Fruit fly (Drosophila melanogaster) whole organism, embryonic: Measurements from ENCODE around the gene Acp36DE.

Experiments used
- ATbp ChIP-seq: fragments of 200-800 bp; sonication (Bioruptor generic); optimal IDR thresholded peaks from 2 replicates; lab custom pipeline; 2017; ENCODE audit warnings: missing biosample characterization, mild to moderate bottlenecking, missing genetic modification characterization, missing genetic modification reagents
- Antp ChIP-seq: fragments of 200-800 bp; sonication (Bioruptor generic); optimal IDR thresholded peaks from 3 replicates; lab custom pipeline; 2016; ENCODE audit warnings: missing biosample characterization, missing genetic modification characterization
- B-H1 ChIP-seq: fragments of 200-800 bp; sonication (Bioruptor generic); IDR thresholded peaks from 3 replicates; pipeline ENCODE4 v1.3.6; 2022; ENCODE audit warnings: missing biosample characterization, missing genetic modification characterization
- Bdp1 ChIP-seq: fragments of 200-800 bp; sonication (Bioruptor generic); optimal IDR thresholded peaks from 3 replicates; lab custom pipeline; 2016; ENCODE audit warnings: missing biosample characterization, missing genetic modification characterization
- Blimp-1 ChIP-seq: fragments of 200-800 bp; sonication (Bioruptor generic); optimal IDR thresholded peaks from 3 replicates; lab custom pipeline; 2018; ENCODE audit warnings: missing biosample characterization, missing genetic modification characterization, mild to moderate bottlenecking, moderate library complexity, missing genetic modification reagents
- CG1024 ChIP-seq: fragments of 200-800 bp; sonication (Bioruptor generic); IDR thresholded peaks from 2 replicates; pipeline ENCODE4 v1.3.6; 2022; ENCODE audit warnings: missing biosample characterization, missing genetic modification characterization
- CG12155 ChIP-seq: fragments of 200-800 bp; sonication (Bioruptor generic); optimal IDR thresholded peaks from 3 replicates; lab custom pipeline; 2016; ENCODE audit warnings: missing biosample characterization, missing genetic modification characterization
- CG12219 ChIP-seq: fragments of 200-800 bp; sonication (Bioruptor generic); optimal IDR thresholded peaks from 3 replicates; lab custom pipeline; 2018; ENCODE audit warnings: missing biosample characterization, mild to moderate bottlenecking, missing genetic modification characterization
- CG12769 ChIP-seq: fragments of 200-800 bp; sonication (Bioruptor generic); optimal IDR thresholded peaks from 2 replicates; lab custom pipeline; 2019; ENCODE audit warnings: missing biosample characterization, mild to moderate bottlenecking, missing genetic modification characterization, moderate library complexity
- CG14014 ChIP-seq: fragments of 200-800 bp; sonication (Bioruptor generic); IDR thresholded peaks from 2 replicates; pipeline ENCODE4 v1.3.6; 2022; ENCODE audit warnings: missing biosample characterization, missing genetic modification characterization
- CG15011 ChIP-seq: fragments of 200-800 bp; sonication (Bioruptor generic); optimal IDR thresholded peaks from 3 replicates; lab custom pipeline; 2018; ENCODE audit warnings: missing biosample characterization, mild to moderate bottlenecking, missing genetic modification characterization
- CG15601 ChIP-seq: fragments of 200-800 bp; sonication (Bioruptor generic); optimal IDR thresholded peaks from 3 replicates; lab custom pipeline; 2019; ENCODE audit warnings: missing biosample characterization, mild to moderate bottlenecking, missing genetic modification characterization, moderate library complexity
- CG17802 ChIP-seq: fragments of 200-800 bp; sonication (Bioruptor generic); optimal IDR thresholded peaks from 2 replicates; lab custom pipeline; 2018; ENCODE audit warnings: missing biosample characterization, mild to moderate bottlenecking, missing genetic modification characterization, moderate library complexity
- CG2199 ChIP-seq: fragments of 200-800 bp; sonication (Bioruptor generic); IDR thresholded peaks from 3 replicates; pipeline ENCODE4 v1.3.6; 2022; ENCODE audit warnings: missing biosample characterization, missing genetic modification characterization
- CG2202 ChIP-seq: fragments of 200-800 bp; sonication (Bioruptor generic); optimal IDR thresholded peaks from 2 replicates; lab custom pipeline; 2018; ENCODE audit warnings: missing biosample characterization, mild to moderate bottlenecking, missing genetic modification characterization
- CG34224 ChIP-seq: fragments of 200-800 bp; sonication (Bioruptor generic); IDR thresholded peaks from 3 replicates; pipeline ENCODE4 v1.3.6; 2022; ENCODE audit warnings: missing biosample characterization, missing genetic modification characterization; ENCODE audit not compliant: partially characterized antibody
- CG34376 ChIP-seq: fragments of 200-800 bp; sonication (Bioruptor generic); optimal IDR thresholded peaks from 2 replicates; lab custom pipeline; 2018; ENCODE audit warnings: missing biosample characterization, mild to moderate bottlenecking, missing genetic modification characterization
- CG34422 ChIP-seq: fragments of 200-800 bp; sonication (Bioruptor generic); IDR thresholded peaks from 3 replicates; pipeline ENCODE4 v1.3.6; 2022; ENCODE audit warnings: missing biosample characterization, missing genetic modification characterization
- CG4707 ChIP-seq: fragments of 200-800 bp; sonication (Bioruptor generic); optimal IDR thresholded peaks from 2 replicates; lab custom pipeline; 2018; ENCODE audit warnings: missing biosample characterization, mild to moderate bottlenecking, missing genetic modification characterization, moderate library complexity
- CG6689 ChIP-seq: fragments of 200-800 bp; sonication (Bioruptor generic); IDR thresholded peaks from 2 replicates; pipeline ENCODE4 v1.3.6; 2022; ENCODE audit warnings: missing biosample characterization, missing genetic modification characterization
- CG6765 ChIP-seq: fragments of 200-800 bp; sonication (Bioruptor generic); optimal IDR thresholded peaks from 3 replicates; lab custom pipeline; 2017; ENCODE audit warnings: missing biosample characterization, mild to moderate bottlenecking, missing genetic modification characterization
- CG7372 ChIP-seq: fragments of 200-800 bp; sonication (Bioruptor generic); IDR thresholded peaks from 2 replicates; pipeline ENCODE4 v1.3.6; 2022; ENCODE audit warnings: missing biosample characterization, missing genetic modification characterization
- CG7839 ChIP-seq: fragments of 200-800 bp; sonication (Bioruptor generic); optimal IDR thresholded peaks from 3 replicates; lab custom pipeline; 2018; ENCODE audit warnings: missing biosample characterization, mild to moderate bottlenecking, missing genetic modification characterization, moderate library complexity
- D ChIP-seq, 2 experiments: fragments of 200-800 bp in 1 of 2; fragments of >200 bp in 1 of 2; sonication (Bioruptor generic) in 1 of 2; optimal IDR thresholded peaks; 2 replicates in 1 of 2; 3 replicates in 1 of 2; lab custom pipeline; 2017; ENCODE audit warnings: mild to moderate bottlenecking in 1 of 2, missing biosample characterization in 1 of 2, missing genetic modification characterization in 1 of 2, missing genetic modification reagents in 1 of 2
- Dfd ChIP-seq, 2 experiments: fragments of >200 bp; optimal IDR thresholded peaks; 2 replicates each; lab custom pipeline; 2017; ENCODE audit warnings: missing biosample characterization in 2 of 2, missing genetic modification characterization in 2 of 2
- ERR ChIP-seq: fragments of 200-800 bp; sonication (Bioruptor generic); optimal IDR thresholded peaks from 2 replicates; lab custom pipeline; 2016; ENCODE audit warnings: missing biosample characterization, missing genetic modification characterization
- Ets65A ChIP-seq: fragments of 200-800 bp; sonication (Bioruptor generic); peaks from one replicate; lab custom pipeline; 2016; ENCODE audit warnings: missing biosample characterization, missing genetic modification characterization
- Hand ChIP-seq: fragments of 200-800 bp; sonication (Bioruptor generic); optimal IDR thresholded peaks from 2 replicates; lab custom pipeline; 2017; ENCODE audit warnings: mild to moderate bottlenecking, missing biosample characterization, missing genetic modification reagents, missing genetic modification characterization
- Mes4 ChIP-seq: fragments of 200-800 bp; sonication (Bioruptor generic); optimal IDR thresholded peaks from 2 replicates; lab custom pipeline; 2016; ENCODE audit warnings: missing biosample characterization, missing genetic modification characterization
- Rfx ChIP-seq: fragments of 200-800 bp; sonication (Bioruptor generic); IDR thresholded peaks from 2 replicates; pipeline ENCODE4 v1.3.6; 2022; ENCODE audit warnings: missing biosample characterization, missing genetic modification characterization
- Scr ChIP-seq: fragments of 200-800 bp; sonication (Bioruptor generic); IDR thresholded peaks from 2 replicates; pipeline ENCODE4 v1.3.6; 2022; ENCODE audit warnings: missing biosample characterization, missing genetic modification characterization; ENCODE audit not compliant: partially characterized antibody
- Side ChIP-seq: fragments of 200-800 bp; sonication (Bioruptor generic); optimal IDR thresholded peaks from 2 replicates; lab custom pipeline; 2016; ENCODE audit warnings: missing biosample characterization, missing genetic modification characterization
- Sox102F ChIP-seq: fragments of 200-800 bp; sonication (Bioruptor generic); optimal IDR thresholded peaks from 2 replicates; lab custom pipeline; 2018; ENCODE audit warnings: missing biosample characterization, mild to moderate bottlenecking, missing genetic modification characterization, moderate library complexity
- Sry-δ ChIP-seq: fragments of 200-800 bp; sonication (Bioruptor generic); optimal IDR thresholded peaks from 2 replicates; lab custom pipeline; 2016; ENCODE audit warnings: missing biosample characterization, missing genetic modification characterization
- Stat92E ChIP-seq, 3 experiments: fragments of >200 bp in 2 of 3; fragments of 200-800 bp in 1 of 3; sonication (Bioruptor generic) in 1 of 3; optimal IDR thresholded peaks; 2 replicates each; lab custom pipeline; 2017 to 2019; ENCODE audit warnings: missing biosample characterization in 3 of 3, missing genetic modification characterization in 3 of 3, mild to moderate bottlenecking in 1 of 3, moderate library complexity in 1 of 3
- ac ChIP-seq: fragments of 200-800 bp; sonication (Bioruptor generic); optimal IDR thresholded peaks from 3 replicates; lab custom pipeline; 2017; ENCODE audit warnings: missing biosample characterization, mild to moderate bottlenecking, missing genetic modification characterization
- amos ChIP-seq: fragments of 200-800 bp; sonication (Bioruptor generic); IDR thresholded peaks from 2 replicates; pipeline ENCODE4 v1.3.6; 2022; ENCODE audit warnings: missing biosample characterization, missing genetic modification characterization; ENCODE audit not compliant: partially characterized antibody
- cato ChIP-seq: fragments of 200-800 bp; sonication (Bioruptor generic); optimal IDR thresholded peaks from 2 replicates; lab custom pipeline; 2016; ENCODE audit warnings: missing biosample characterization, missing genetic modification characterization, borderline replicate concordance
- caup ChIP-seq: fragments of 200-800 bp; sonication (Bioruptor generic); optimal IDR thresholded peaks from 3 replicates; lab custom pipeline; 2017; ENCODE audit warnings: missing biosample characterization, mild to moderate bottlenecking, missing genetic modification characterization, moderate library complexity; ENCODE audit not compliant: severe bottlenecking
- crp ChIP-seq, 2 experiments: fragments of 200-800 bp; sonication (Bioruptor generic); optimal IDR thresholded peaks; 2 replicates in 1 of 2; 3 replicates in 1 of 2; lab custom pipeline; 2017; ENCODE audit warnings: missing biosample characterization in 2 of 2, missing genetic modification characterization in 2 of 2, mild to moderate bottlenecking in 1 of 2, moderate library complexity in 1 of 2
- fd64A ChIP-seq: fragments of 200-800 bp; sonication (Bioruptor generic); optimal IDR thresholded peaks from 3 replicates; lab custom pipeline; 2018; ENCODE audit warnings: missing biosample characterization, mild to moderate bottlenecking, missing genetic modification characterization
- gt ChIP-seq: fragments of 200-800 bp; sonication (Bioruptor generic); IDR thresholded peaks from 2 replicates; pipeline ENCODE4 v1.3.6; 2022; ENCODE audit warnings: missing biosample characterization, missing genetic modification characterization
- hbn ChIP-seq: fragments of 200-800 bp; sonication (Bioruptor generic); IDR thresholded peaks from 2 replicates; pipeline ENCODE4 v1.3.6; 2022; ENCODE audit warnings: missing biosample characterization, missing genetic modification characterization; ENCODE audit not compliant: partially characterized antibody
- onecut ChIP-seq: fragments of 200-800 bp; sonication (Bioruptor generic); IDR thresholded peaks from 2 replicates; pipeline ENCODE4 v1.3.6; 2022; ENCODE audit warnings: missing biosample characterization, missing genetic modification characterization
- pita ChIP-seq: fragments of 200-800 bp; sonication (Bioruptor generic); optimal IDR thresholded peaks from 2 replicates; lab custom pipeline; 2017; ENCODE audit warnings: missing biosample characterization, mild to moderate bottlenecking, missing genetic modification characterization
- prd ChIP-seq, 3 experiments: fragments of >200 bp in 2 of 3; fragments of 200-800 bp in 1 of 3; sonication (Bioruptor generic) in 1 of 3; optimal IDR thresholded peaks in 2 of 3; IDR thresholded peaks in 1 of 3; 2 replicates in 2 of 3; 3 replicates in 1 of 3; pipeline versions ENCODE4 v1.3.6 to Lab custom; 2017 to 2022; ENCODE audit warnings: missing biosample characterization in 1 of 3, missing genetic modification characterization in 1 of 3
- so ChIP-seq: fragments of 200-800 bp; sonication (Bioruptor generic); IDR thresholded peaks from 3 replicates; pipeline ENCODE4 v1.3.6; 2022; ENCODE audit warnings: missing biosample characterization, missing genetic modification characterization
- sob ChIP-seq: fragments of 200-800 bp; sonication (Bioruptor generic); IDR thresholded peaks from 2 replicates; pipeline ENCODE4 v1.3.6; 2022; ENCODE audit warnings: missing biosample characterization, missing genetic modification characterization
- zfh2 ChIP-seq: fragments of 200-800 bp; sonication (Bioruptor generic); optimal IDR thresholded peaks from 2 replicates; lab custom pipeline; 2016; ENCODE audit warnings: missing biosample characterization, missing genetic modification characterization

Gene Acp36DE

dm6 chr2L:18335641-18336040, 23.2 kb downstream of the Acp36DE start (continued):
- TF ChIP-seq CG15011 (GFP tag; lab: Kevin White, UChicago) (no peak), CG4707 (GFP tag; lab: Kevin White, UChicago) (peak; percentile 47), ac (peak; percentile 23), Hand (GFP tag; lab: Kevin White, UChicago) (no peak), CG14014 (GFP tag; lab: Robert Waterston, UW) (no peak), hbn (GFP tag; lab: Robert Waterston, UW) (no peak), amos (GFP tag; lab: Robert Waterston, UW) (no peak), CG6689 (GFP tag; lab: Robert Waterston, UW) (no peak), onecut (GFP tag; lab: Robert Waterston, UW) (0 out of 2 replicates have a peak, but pooled peaks have one; percentile 9), CG34376 (GFP tag; lab: Kevin White, UChicago) (no peak), cato (no peak), CG34224 (no peak), D (optimal IDR thresholded peaks at IDR 0.05; lab: Kevin White, UChicago) (no peak), D (GFP tag; optimal IDR thresholded peaks at IDR 0.05; lab: Kevin White, UChicago) (peak; percentile 26), CG12155 (GFP tag; lab: Kevin White, UChicago) (no peak), CG2199 (0 out of 3 replicates have a peak, but pooled peaks have one; percentile 64), ERR (GFP tag; lab: Kevin White, UChicago) (no peak), Antp (GFP tag; lab: Kevin White, UChicago) (no peak), ATbp (GFP tag; lab: Kevin White, UChicago) (peak; percentile 54), CG1024 (GFP tag; lab: Robert Waterston, UW) (0 out of 2 replicates have a peak, but pooled peaks have one; percentile 6), caup (GFP tag; lab: Kevin White, UChicago) (no peak), CG12769 (no peak), fd64A (GFP tag; lab: Kevin White, UChicago) (peak; percentile 41), Bdp1 (GFP tag; lab: Kevin White, UChicago) (no peak), Side (GFP tag; lab: Kevin White, UChicago) (no peak), Sox102F (GFP tag; lab: Kevin White, UChicago) (peak; percentile 20), CG7372 (no peak), Rfx (GFP tag; lab: Robert Waterston, UW) (no peak), sob (no peak), Dfd (GFP tag; optimal IDR thresholded peaks at IDR 0.05; lab: Kevin White, UChicago) (no peak), Scr (GFP tag; lab: Robert Waterston, UW) (no peak), CG7839 (tag; lab: Kevin White, UChicago) (no peak), zfh2 (GFP tag; lab: Kevin White, UChicago) (no peak), CG2202 (tag; lab: Kevin White, UChicago) (peak; percentile 23), CG12219 (GFP tag; lab: Kevin White, UChicago) (no peak), Mes4 (GFP tag; lab: Kevin White, UChicago) (no peak), CG15601 (tag; lab: Kevin White, UChicago) (peak; percentile 9), CG17802 (tag; lab: Kevin White, UChicago) (no peak), Ets65A (GFP tag; lab: Kevin White, UChicago) (peak; percentile 75), Stat92E (GFP tag; optimal IDR thresholded peaks at IDR 0.05; lab: Kevin White, UChicago) (peak in 1 of 3 experiments; percentile 37), Blimp-1 (GFP tag; lab: Kevin White, UChicago) (peak; percentile 3), CG6765 (GFP tag; lab: Kevin White, UChicago) (no peak), so (GFP tag; lab: Robert Waterston, UW) (no peak), B-H1 (GFP tag; lab: Robert Waterston, UW) (no peak), pita (GFP tag; lab: Kevin White, UChicago) (no peak), gt (GFP tag; lab: Robert Waterston, UW) (no peak), Sry-δ (GFP tag; lab: Kevin White, UChicago) (no peak), prd (optimal IDR thresholded peaks at IDR 0.05; lab: Kevin White, UChicago) (no peak), prd (GFP tag; IDR thresholded peaks at IDR 0.05; lab: Robert Waterston, UW) (no peak), crp (GFP tag; optimal IDR thresholded peaks at IDR 0.05; lab: Kevin White, UChicago) (no peak), CG34422 (GFP tag; lab: Robert Waterston, UW) (no peak)
